Worm (Caenorhabditis elegans) whole organism, L1 larva: ENCODE measurements around the gene B0361.9.

Source experiments
- ceh-82 ChIP-seq, 3 experiments: fragments of 150-350 bp in 1 of 3; sonication (generic microtip) in 2 of 3; optimal IDR thresholded peaks; 2 replicates each; lab custom pipeline; 2014 to 2017; ENCODE audit warnings: missing biosample characterization in 3 of 3, missing genetic modification characterization in 3 of 3
- egl-27 ChIP-seq, 2 experiments: fragments of 150-350 bp in 1 of 2; sonication (generic microtip); optimal IDR thresholded peaks; 3 replicates each; lab custom pipeline; 2017 to 2018; ENCODE audit warnings: missing biosample characterization in 2 of 2, missing genetic modification characterization in 2 of 2, missing genetic modification reagents in 2 of 2
- lir-3 ChIP-seq: sonication (generic microtip); optimal IDR thresholded peaks from 2 replicates; lab custom pipeline; 2016; ENCODE audit warnings: mild to moderate bottlenecking, missing genetic modification characterization, moderate library complexity, missing compliant biosample characterization; ENCODE audit not compliant: poor library complexity
- lsy-2 ChIP-seq, 2 experiments: fragments of 150-350 bp; optimal IDR thresholded peaks; 2 replicates each; lab custom pipeline; 2014; ENCODE audit warnings: missing biosample characterization in 2 of 2, missing genetic modification characterization in 2 of 2
- snpc-4 ChIP-seq: fragments of 150-350 bp; optimal IDR thresholded peaks from 2 replicates; lab custom pipeline; 2014; ENCODE audit warnings: missing biosample characterization, missing genetic modification characterization
- sptf-1 ChIP-seq: fragments of 150-350 bp; optimal IDR thresholded peaks from 2 replicates; lab custom pipeline; 2014; ENCODE audit warnings: missing biosample characterization, missing genetic modification characterization
- tbx-2 ChIP-seq: sonication (generic microtip); optimal IDR thresholded peaks from 2 replicates; lab custom pipeline; 2016; ENCODE audit warnings: missing genetic modification characterization, missing compliant biosample characterization

DNA sequence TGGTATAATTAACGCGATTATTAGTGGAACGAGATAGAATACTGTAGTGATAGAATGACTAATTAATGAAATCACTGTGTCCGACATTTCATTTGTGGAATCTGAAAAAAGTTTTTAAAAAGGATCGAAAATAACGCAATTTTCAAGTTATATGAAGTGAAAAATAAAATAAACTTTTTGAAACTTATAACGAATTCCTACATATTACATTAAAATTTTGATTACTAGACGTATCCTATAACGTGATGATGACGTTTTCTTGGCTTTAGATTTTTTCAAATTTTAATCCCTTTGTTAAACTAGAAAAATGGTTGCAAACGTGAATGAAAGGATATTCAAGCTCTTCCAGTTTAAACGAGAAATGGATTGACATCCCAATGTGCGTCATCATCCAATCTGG lies 9.0 kb downstream of the B0361.9 start, which contains the start of gene algn-11:
- TF ChIP-seq egl-27 (tag; optimal IDR thresholded peaks at IDR 0.05; lab: Kevin White, UChicago) (no peak), snpc-4 (tag; lab: Kevin White, UChicago) (no peak), ceh-82 (tag; optimal IDR thresholded peaks at IDR 0.05; lab: Kevin White, UChicago) (no peak), lir-3 (tag; lab: Kevin White, UChicago) (no peak), tbx-2 (no peak), sptf-1 (tag; lab: Kevin White, UChicago) (no peak), lsy-2 (tag; optimal IDR thresholded peaks at IDR 0.05; lab: Kevin White, UChicago) (no peak)
